Worm (Caenorhabditis elegans) whole organism, young adult: ENCODE data around the gene ttr-41.

Source experiments
- F33H1.4 ChIP-seq: fragments of 200-800 bp; sonication (Bioruptor generic); IDR thresholded peaks from 2 replicates; pipeline ENCODE4 v1.3.6; 2022; ENCODE audit warnings: missing genetic modification reagents, missing genetic modification characterization, missing compliant biosample characterization
- ama-1 ChIP-seq, 3 experiments: fragments of 150-350 bp in 1 of 3; sonication (generic microtip) in 2 of 3; optimal IDR thresholded peaks; 2 replicates each; lab custom pipeline; 2014 to 2018; ENCODE audit warnings: missing biosample characterization in 2 of 3, missing genetic modification characterization in 2 of 3, missing genetic modification reagents in 2 of 3
- efl-1 ChIP-seq: fragments of 150-350 bp; optimal IDR thresholded peaks from 2 replicates; lab custom pipeline; 2014; ENCODE audit warnings: missing biosample characterization, missing genetic modification reagents, missing genetic modification characterization
- ets-4 ChIP-seq: fragments of 200-800 bp; sonication (Bioruptor generic); optimal IDR thresholded peaks from 2 replicates; lab custom pipeline; 2018; ENCODE audit warnings: mild to moderate bottlenecking, missing genetic modification characterization, missing compliant biosample characterization
- fkh-3 ChIP-seq: sonication (generic microtip); optimal IDR thresholded peaks from 2 replicates; lab custom pipeline; 2016; ENCODE audit warnings: mild to moderate bottlenecking, missing genetic modification characterization, missing compliant biosample characterization
- lin-35 ChIP-seq, 3 experiments: fragments of 150-350 bp in 2 of 3; sonication (generic microtip) in 1 of 3; optimal IDR thresholded peaks; 2 replicates each; lab custom pipeline; 2014 to 2018; ENCODE audit warnings: missing biosample characterization in 3 of 3, missing genetic modification characterization in 3 of 3, missing genetic modification reagents in 3 of 3
- mxl-1 ChIP-seq: sonication (generic microtip); optimal IDR thresholded peaks from 2 replicates; lab custom pipeline; 2016; ENCODE audit warnings: missing genetic modification characterization, missing compliant biosample characterization
- sdz-38 ChIP-seq: sonication (generic microtip); optimal IDR thresholded peaks from 2 replicates; lab custom pipeline; 2016; ENCODE audit warnings: missing genotype, missing genetic modification characterization, missing compliant biosample characterization
- snpc-4 ChIP-seq, 5 experiments: fragments of 150-350 bp in 1 of 5; sonication (generic microtip) in 4 of 5; optimal IDR thresholded peaks; 2 replicates each; lab custom pipeline; 2014 to 2018; ENCODE audit warnings: missing genetic modification characterization in 5 of 5, missing biosample characterization in 3 of 5, antibody characterized with exemption in 2 of 5, mild to moderate bottlenecking in 2 of 5, missing compliant biosample characterization in 2 of 5, missing genotype in 2 of 5, moderate library complexity in 2 of 5, missing genetic modification reagents in 1 of 5

ce11 chrII:4756751-4757150, 29.1 kb upstream of the ttr-41 start, which contains the start of gene C27D9.2:
- no peak for TF ChIP-seq F33H1.4 (GFP tag; lab: Robert Waterston, UW)
- no peak for TF ChIP-seq mxl-1 (tag; lab: Kevin White, UChicago)
- no peak for TF ChIP-seq sdz-38 (tag; lab: Kevin White, UChicago)
- no peak for TF ChIP-seq ama-1 (optimal IDR thresholded peaks at IDR 0.05; lab: Kevin White, UChicago)
- no peak for TF ChIP-seq ama-1 (GFP tag; optimal IDR thresholded peaks at IDR 0.05; lab: Kevin White, UChicago)
- no peak for TF ChIP-seq fkh-3
- TF ChIP-seq efl-1, result no peak
- no peak for TF ChIP-seq snpc-4 (GFP tag; optimal IDR thresholded peaks at IDR 0.05; lab: Kevin White, UChicago)
- no peak for TF ChIP-seq snpc-4 (tag; optimal IDR thresholded peaks at IDR 0.05; lab: Kevin White, UChicago)
- no peak for TF ChIP-seq lin-35 (GFP tag; optimal IDR thresholded peaks at IDR 0.05; lab: Kevin White, UChicago)
- no peak for TF ChIP-seq ets-4 (GFP tag; lab: Kevin White, UChicago)
